Worm (Caenorhabditis elegans): ENCODE results near the gene sto-4.
A peak's percentile ranks its signal among the peaks of the same experiment; 100 is the strongest.

Gene sto-4

ce11 chrX:11693092-11693491, 49.2 kb downstream of the sto-4 start, which contains the start of gene smcl-1 (continued):
- TF ChIP-seq unc-98 (GFP tag; IDR thresholded peaks at IDR 0.05) (no peak), ceh-82 (tag; optimal IDR thresholded peaks at IDR 0.05) (peak; percentile 10 to 63 (median 17)), Y116A8C.19 (tag; optimal IDR thresholded peaks at IDR 0.05; ENCODE audit: borderline replicate concordance) (no peak), sup-37 (GFP tag; optimal IDR thresholded peaks at IDR 0.05) (no peak), vab-15 (tag; optimal IDR thresholded peaks at IDR 0.05) (no peak), elt-2 (tag; optimal IDR thresholded peaks at IDR 0.05) (no peak), sox-4 (tag; optimal IDR thresholded peaks at IDR 0.05) (no peak), nhr-76 (tag; optimal IDR thresholded peaks at IDR 0.05) (no peak), mep-1 (tag; optimal IDR thresholded peaks at IDR 0.05) (peak; percentile 8), nhr-47 (tag; optimal IDR thresholded peaks at IDR 0.05) (no peak), nhr-12 (tag; optimal IDR thresholded peaks at IDR 0.05) (no peak), efl-1 (optimal IDR thresholded peaks at IDR 0.05) (peak in 1 of 2 experiments; percentile 28), efl-1 (GFP tag; optimal IDR thresholded peaks at IDR 0.05 in 1 of 2) (peak in 1 of 2 experiments; percentile 26), nhr-237 (tag; optimal IDR thresholded peaks at IDR 0.05) (no peak), ztf-11 (tag; optimal IDR thresholded peaks at IDR 0.05) (no peak), snpc-4 (tag; optimal IDR thresholded peaks at IDR 0.05) (no peak), ceh-88 (GFP tag; IDR thresholded peaks at IDR 0.05) (no peak), sptf-1 (tag; optimal IDR thresholded peaks at IDR 0.05) (no peak), nhr-19 (GFP tag; conservative IDR thresholded peaks at IDR 0.05) (no peak), C34B4.2 (tag; optimal IDR thresholded peaks at IDR 0.05) (no peak), zip-4 (GFP tag; optimal IDR thresholded peaks at IDR 0.05) (no peak), nhr-85 (tag) (peak; percentile 64), isw-1 (GFP tag; IDR thresholded peaks at IDR 0.05) (no peak), hpl-2 (GFP tag; optimal IDR thresholded peaks at IDR 0.05) (no peak), lin-14 (GFP tag; optimal IDR thresholded peaks at IDR 0.05) (peak; percentile 85), ceh-63 (GFP tag; optimal IDR thresholded peaks at IDR 0.05) (no peak), lir-3 (tag; optimal IDR thresholded peaks at IDR 0.05; ENCODE audit: poor library complexity) (peak; percentile 55), nhr-11 (tag; optimal IDR thresholded peaks at IDR 0.05) (no peak), lsy-2 (tag; optimal IDR thresholded peaks at IDR 0.05) (no peak), ceh-90 (tag; optimal IDR thresholded peaks at IDR 0.05) (no peak), ets-5 (GFP tag; IDR thresholded peaks at IDR 0.05) (no peak), alr-1 (tag; optimal IDR thresholded peaks at IDR 0.05; ENCODE audit: borderline replicate concordance) (no peak), efl-3 (GFP tag; optimal IDR thresholded peaks at IDR 0.05) (no peak), unc-86 (tag; optimal IDR thresholded peaks at IDR 0.05) (no peak), lin-35 (GFP tag; optimal IDR thresholded peaks at IDR 0.05) (peak in 1 of 2 experiments; percentile 10), aly-2 (tag; optimal IDR thresholded peaks at IDR 0.05) (no peak), unc-130 (tag; optimal IDR thresholded peaks at IDR 0.05) (peak; percentile 23), swsn-7 (tag; optimal IDR thresholded peaks at IDR 0.05) (peak; percentile 30), nhr-84 (tag; optimal IDR thresholded peaks at IDR 0.05) (no peak), fkh-10 (GFP tag; optimal IDR thresholded peaks at IDR 0.05) (no peak), nhr-71 (tag; optimal IDR thresholded peaks at IDR 0.05) (no peak), tlp-1 (tag; optimal IDR thresholded peaks at IDR 0.05) (no peak)

- TF ChIP-seq tlp-1 (tag; optimal IDR thresholded peaks at IDR 0.05) (no peak), swsn-7 (tag; optimal IDR thresholded peaks at IDR 0.05) (no peak), nhr-47 (tag; optimal IDR thresholded peaks at IDR 0.05) (no peak), unc-30 (tag; optimal IDR thresholded peaks at IDR 0.05) (no peak), F16B12.6 (tag; optimal IDR thresholded peaks at IDR 0.05) (no peak), grh-1 (GFP tag; IDR thresholded peaks at IDR 0.05) (no peak), fkh-10 (GFP tag; optimal IDR thresholded peaks at IDR 0.05) (no peak), egl-13 (tag; optimal IDR thresholded peaks at IDR 0.05) (no peak), nhr-12 (tag; optimal IDR thresholded peaks at IDR 0.05) (no peak), nhr-84 (tag; optimal IDR thresholded peaks at IDR 0.05) (no peak), nhr-20 (tag; optimal IDR thresholded peaks at IDR 0.05) (no peak), aha-1 (tag; optimal IDR thresholded peaks at IDR 0.05) (no peak), ceh-63 (GFP tag; optimal IDR thresholded peaks at IDR 0.05) (no peak), lsy-2 (tag; optimal IDR thresholded peaks at IDR 0.05) (no peak), lin-14 (GFP tag; optimal IDR thresholded peaks at IDR 0.05) (no peak), nhr-77 (tag; optimal IDR thresholded peaks at IDR 0.05) (no peak), nhr-90 (tag; optimal IDR thresholded peaks at IDR 0.05; ENCODE audit: poor library complexity) (no peak), lin-35 (GFP tag; optimal IDR thresholded peaks at IDR 0.05) (no peak)
Measured at ce11 chrX:11696696-11697095, 52.8 kb downstream of the sto-4 start, which contains the start of gene C44C10.12. Gene C44C10.12, plus strand, starts transcription at chrX:11696996.

Data from whole organism, L1 larva.